Worm (Caenorhabditis elegans): ENCODE data around the gene ZK1320.5.

ce11 chrII:9644438-9644837, 21.0 kb downstream of the ZK1320.5 start, which contains the start of gene fzr-1:
- no peak for TF ChIP-seq lin-54 (GFP tag; optimal IDR thresholded peaks at IDR 0.05)
- no peak for TF ChIP-seq bed-2 (GFP tag; IDR thresholded peaks at IDR 0.05)
- no peak for TF ChIP-seq nhr-90 (tag; optimal IDR thresholded peaks at IDR 0.05)
- no peak for TF ChIP-seq chd-7 (tag; optimal IDR thresholded peaks at IDR 0.05)
- TF ChIP-seq repo-1 (tag; optimal IDR thresholded peaks at IDR 0.05), result no peak
- TF ChIP-seq pha-4 (tag; optimal IDR thresholded peaks at IDR 0.05), result no peak
- no peak for TF ChIP-seq ets-4 (GFP tag; optimal IDR thresholded peaks at IDR 0.05)
- no peak for TF ChIP-seq pbrm-1 (GFP tag; IDR thresholded peaks at IDR 0.05)
- no peak for TF ChIP-seq mes-4 (tag; optimal IDR thresholded peaks at IDR 0.05)
- TF ChIP-seq snpc-4 (GFP tag; optimal IDR thresholded peaks at IDR 0.05), result no peak
- no peak for TF ChIP-seq snpc-4 (tag; optimal IDR thresholded peaks at IDR 0.05)
- TF ChIP-seq ama-1 (optimal IDR thresholded peaks at IDR 0.05), result no peak
- TF ChIP-seq ama-1 (GFP tag; optimal IDR thresholded peaks at IDR 0.05), result no peak
- TF ChIP-seq F39B2.1 (GFP tag; IDR thresholded peaks at IDR 0.05), result no peak
